Worm (Caenorhabditis elegans): Measurements from ENCODE around the gene Y81G3A.2.

The Y81G3A.2 gene

ce11 chrII:13059196-13059595 is 21.5 kb upstream of the Y81G3A.2 start:
- no peak for TF ChIP-seq nhr-232 (tag; optimal IDR thresholded peaks at IDR 0.05)
- TF ChIP-seq sox-4 (tag; optimal IDR thresholded peaks at IDR 0.05): no peak
- TF ChIP-seq ceh-18 (tag; optimal IDR thresholded peaks at IDR 0.05): no peak
- TF ChIP-seq dve-1 (tag; optimal IDR thresholded peaks at IDR 0.05): no peak
- no peak for TF ChIP-seq ceh-31 (tag; optimal IDR thresholded peaks at IDR 0.05)
- no peak for TF ChIP-seq ahr-1 (tag; optimal IDR thresholded peaks at IDR 0.05)
- no peak for TF ChIP-seq hlh-13 (GFP tag; optimal IDR thresholded peaks at IDR 0.05)
- TF ChIP-seq elt-4 (tag; optimal IDR thresholded peaks at IDR 0.05): no peak
- TF ChIP-seq C08G9.2 (tag; optimal IDR thresholded peaks at IDR 0.05): no peak
- no peak for TF ChIP-seq eyg-1 (tag; optimal IDR thresholded peaks at IDR 0.05)

- TF ChIP-seq ceh-18 (tag; optimal IDR thresholded peaks at IDR 0.05) (peak; percentile 21), fkh-10 (GFP tag; optimal IDR thresholded peaks at IDR 0.05) (no peak), ceh-31 (tag; optimal IDR thresholded peaks at IDR 0.05) (no peak), ets-4 (tag; optimal IDR thresholded peaks at IDR 0.05) (no peak), unc-86 (tag; optimal IDR thresholded peaks at IDR 0.05) (no peak), mec-3 (tag; optimal IDR thresholded peaks at IDR 0.05; ENCODE audit: borderline replicate concordance) (no peak), K09A11.1 (tag; optimal IDR thresholded peaks at IDR 0.05; ENCODE audit: insufficient read depth) (no peak), elt-2 (tag; optimal IDR thresholded peaks at IDR 0.05) (no peak), ahr-1 (tag; optimal IDR thresholded peaks at IDR 0.05) (no peak), hlh-6 (tag; optimal IDR thresholded peaks at IDR 0.05) (no peak), unc-55 (GFP tag; optimal IDR thresholded peaks at IDR 0.05) (peak; percentile 37)
Measured at ce11 chrII:13065251-13065650, 15.5 kb upstream of the Y81G3A.2 start.

ce11 chrII:13066777-13067290 is 13.9 kb upstream of the Y81G3A.2 start:
- no peak for TF ChIP-seq ceh-34 (tag; optimal IDR thresholded peaks at IDR 0.05)
- no peak for TF ChIP-seq K09A11.1 (tag; optimal IDR thresholded peaks at IDR 0.05; ENCODE audit: insufficient read depth)
- no peak for TF ChIP-seq ceh-24 (tag; optimal IDR thresholded peaks at IDR 0.05)
- no peak for TF ChIP-seq ceh-14 (tag; optimal IDR thresholded peaks at IDR 0.05)
- TF ChIP-seq ceh-31 (tag; optimal IDR thresholded peaks at IDR 0.05): peak; percentile 5
- no peak for TF ChIP-seq C38D4.7 (GFP tag; optimal IDR thresholded peaks at IDR 0.05)
- no peak for TF ChIP-seq dve-1 (tag; optimal IDR thresholded peaks at IDR 0.05)
- peak; percentile 47 for TF ChIP-seq ceh-18 (tag; optimal IDR thresholded peaks at IDR 0.05)
- no peak for TF ChIP-seq ceh-22 (tag; optimal IDR thresholded peaks at IDR 0.05)
- TF ChIP-seq hlh-13 (GFP tag; optimal IDR thresholded peaks at IDR 0.05): no peak
- no peak for TF ChIP-seq unc-55 (GFP tag; optimal IDR thresholded peaks at IDR 0.05)
- TF ChIP-seq syd-9 (tag; optimal IDR thresholded peaks at IDR 0.05): no peak
- no peak for TF ChIP-seq eyg-1 (tag; optimal IDR thresholded peaks at IDR 0.05)

ce11 chrII:13073102-13073501 is 7.6 kb upstream of the Y81G3A.2 start, which contains the start of gene F42G4.5:
F42G4.5 (plus strand) TSS chrII:13073480.
- no peak for TF ChIP-seq tbx-2 (tag; optimal IDR thresholded peaks at IDR 0.05)
- TF ChIP-seq unc-55 (GFP tag; optimal IDR thresholded peaks at IDR 0.05): no peak
- TF ChIP-seq ahr-1 (tag; optimal IDR thresholded peaks at IDR 0.05): no peak
- no peak for TF ChIP-seq nhr-11 (tag; optimal IDR thresholded peaks at IDR 0.05)
- no peak for TF ChIP-seq ceh-6 (GFP tag; optimal IDR thresholded peaks at IDR 0.05)
- TF ChIP-seq pha-2 (tag; optimal IDR thresholded peaks at IDR 0.05): no peak
- TF ChIP-seq ceh-31 (tag; optimal IDR thresholded peaks at IDR 0.05): no peak
- no peak for TF ChIP-seq npax-4 (tag; optimal IDR thresholded peaks at IDR 0.05)
- no peak for TF ChIP-seq ceh-34 (tag; optimal IDR thresholded peaks at IDR 0.05)
- no peak for TF ChIP-seq ceh-48 (tag; optimal IDR thresholded peaks at IDR 0.05)
- TF ChIP-seq zip-5 (tag; optimal IDR thresholded peaks at IDR 0.05): no peak
- TF ChIP-seq Y22D7AL.16 (tag; optimal IDR thresholded peaks at IDR 0.05): no peak

- TF ChIP-seq fkh-6 (tag; optimal IDR thresholded peaks at IDR 0.05) (no peak), ceh-31 (tag; optimal IDR thresholded peaks at IDR 0.05) (no peak), hlh-30 (tag; optimal IDR thresholded peaks at IDR 0.05; ENCODE audit: insufficient read depth) (no peak), unc-42 (tag; optimal IDR thresholded peaks at IDR 0.05) (no peak), ama-1 (optimal IDR thresholded peaks at IDR 0.05) (no peak), odd-2 (tag; optimal IDR thresholded peaks at IDR 0.05) (no peak), pha-4 (tag; optimal IDR thresholded peaks at IDR 0.05) (no peak), hlh-15 (tag; optimal IDR thresholded peaks at IDR 0.05) (no peak), tbx-7 (tag; optimal IDR thresholded peaks at IDR 0.05) (no peak), nhr-232 (tag; optimal IDR thresholded peaks at IDR 0.05) (no peak)
Measured at ce11 chrII:13073742-13074141, 7.0 kb upstream of the Y81G3A.2 start.
